Fruit fly (Drosophila melanogaster): Measurements from ENCODE around the gene CG15506.

CG15506 gene

DNA sequence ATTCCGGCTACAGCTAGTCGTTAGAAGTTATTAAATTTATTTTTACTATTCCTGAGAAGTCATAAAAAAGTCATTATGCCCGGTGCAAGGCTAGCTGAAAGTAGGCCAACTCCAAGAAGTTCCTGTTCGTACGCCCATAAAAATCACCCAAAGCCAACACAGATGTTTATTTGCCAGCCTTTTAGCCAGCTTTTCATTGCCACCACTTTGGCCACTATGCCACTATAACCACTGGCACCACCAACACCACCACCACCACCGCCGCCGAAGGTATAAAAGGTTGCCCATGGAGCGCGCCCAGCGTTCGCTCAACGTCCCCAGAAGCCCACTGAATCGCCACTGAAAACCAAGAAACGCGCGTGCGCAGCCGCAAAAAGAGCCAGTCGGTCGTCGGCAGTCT is at the start of gene CG15506:
CG15506 (plus strand) TSS at position 301 of the 400 bp plus-strand sequence.
- TF ChIP-seq noc (tag; optimal IDR thresholded peaks at IDR 0.05): no peak

DNA sequence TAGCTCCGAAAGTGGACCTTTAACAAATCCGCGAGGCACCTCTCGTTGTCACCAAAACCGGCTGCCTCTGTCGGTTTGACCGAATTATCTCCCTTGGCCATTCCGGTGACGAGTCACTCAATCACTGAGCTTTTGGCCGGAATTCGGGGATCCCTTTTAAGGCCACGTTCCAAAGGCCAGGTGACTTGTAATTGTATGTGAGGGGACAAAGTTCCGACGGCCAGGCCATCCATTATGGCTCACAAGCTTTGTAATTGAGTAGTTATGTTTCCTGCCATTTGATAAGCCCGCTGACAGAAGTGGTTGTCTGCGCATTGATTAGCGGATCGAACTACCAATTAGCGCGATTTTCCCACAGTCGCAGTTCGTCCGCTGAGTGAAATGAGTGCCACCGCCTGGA is 49.7 kb upstream of the CG15506 start, which contains the start of the genes ppk20 and ppk30:
ppk20 (minus strand) TSS at position 101 of the 400 bp plus-strand sequence.
ppk30 (plus strand) TSS at position 373 of the 400 bp plus-strand sequence.
- no peak for TF ChIP-seq noc (tag; optimal IDR thresholded peaks at IDR 0.05)

DNA sequence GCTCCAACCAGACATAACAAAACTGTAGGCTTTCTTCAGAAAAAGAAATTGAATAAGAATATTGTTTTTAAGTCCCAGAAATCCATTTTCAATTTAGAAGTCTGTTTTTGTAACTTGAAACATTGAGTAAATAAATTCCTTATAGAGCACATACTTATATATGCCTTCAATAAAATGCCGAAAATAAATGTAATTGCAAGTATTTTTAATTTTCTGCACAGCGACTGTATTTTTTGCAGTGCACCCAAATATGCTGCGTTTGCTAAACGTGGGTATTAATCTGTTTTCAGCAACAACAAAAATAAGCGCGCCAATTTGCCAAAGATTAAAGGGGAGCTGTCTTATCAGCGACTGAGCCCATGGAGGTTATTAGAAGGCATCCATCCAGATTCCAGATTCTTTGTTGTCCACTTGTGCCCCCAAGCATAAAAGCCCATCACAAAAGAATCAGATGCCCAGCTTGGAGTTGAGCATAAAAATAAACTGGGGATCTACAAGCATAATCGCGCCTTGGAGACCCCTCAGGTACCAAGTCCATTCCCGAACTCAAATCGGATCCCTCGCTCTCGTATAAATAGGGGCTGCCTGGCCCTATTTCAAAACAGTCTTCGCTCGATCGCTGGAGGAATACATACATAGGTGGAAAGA is 47.3 kb upstream of the CG15506 start, which contains the start of gene Obp99a:
Obp99a (plus strand) TSS at position 598 of the 648 bp plus-strand sequence.
- peak; percentile 26 for TF ChIP-seq noc (tag; optimal IDR thresholded peaks at IDR 0.05)

DNA sequence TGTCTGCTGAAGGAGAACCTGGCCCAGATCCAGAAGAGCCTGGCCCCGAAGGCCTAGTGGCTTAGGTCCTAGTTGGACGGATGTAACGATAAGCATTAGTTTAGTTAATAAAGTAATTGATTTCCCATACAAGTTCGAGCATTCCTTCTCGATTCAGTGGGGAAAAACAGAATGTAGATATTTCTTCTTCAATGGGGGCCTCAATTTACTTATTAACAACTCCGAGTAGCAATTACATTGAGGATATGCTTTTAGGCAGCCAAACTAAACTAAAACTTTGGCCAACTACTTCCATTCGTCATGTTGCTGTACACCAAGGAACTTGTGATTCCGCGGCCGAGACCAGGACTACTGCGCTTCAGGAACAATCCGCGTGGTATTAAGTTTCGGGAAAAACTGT is 46.3 kb upstream of the CG15506 start, which contains the start of gene ppk19:
ppk19 (plus strand) TSS at position 301 of the 400 bp plus-strand sequence.
- no peak for TF ChIP-seq noc (tag; optimal IDR thresholded peaks at IDR 0.05)

DNA sequence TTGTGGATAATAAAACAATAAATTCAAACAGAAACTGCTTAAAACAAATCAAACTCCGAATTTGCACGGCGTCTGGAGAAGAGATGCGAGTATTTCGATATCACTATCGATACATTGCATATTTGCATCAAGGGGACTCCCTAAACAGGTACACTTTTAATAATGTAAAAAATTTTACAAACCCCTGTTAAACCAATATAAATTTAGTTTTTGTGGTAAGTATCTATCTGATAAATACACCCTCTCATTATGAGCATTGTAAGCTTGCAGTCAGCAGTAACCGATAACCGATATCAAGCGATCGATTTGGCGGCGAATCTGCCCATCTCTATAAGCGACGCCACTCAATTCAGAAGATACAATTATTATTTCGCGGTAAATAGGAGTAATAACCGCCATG is 43.1 kb upstream of the CG15506 start, which contains the start of the genes Bub3 and Cap-D2:
Bub3 (minus strand) TSS at position 89 of the 400 bp plus-strand sequence.
Cap-D2 (plus strand) TSS at position 319 of the 400 bp plus-strand sequence.
- TF ChIP-seq noc (tag; optimal IDR thresholded peaks at IDR 0.05): peak; percentile 10

DNA sequence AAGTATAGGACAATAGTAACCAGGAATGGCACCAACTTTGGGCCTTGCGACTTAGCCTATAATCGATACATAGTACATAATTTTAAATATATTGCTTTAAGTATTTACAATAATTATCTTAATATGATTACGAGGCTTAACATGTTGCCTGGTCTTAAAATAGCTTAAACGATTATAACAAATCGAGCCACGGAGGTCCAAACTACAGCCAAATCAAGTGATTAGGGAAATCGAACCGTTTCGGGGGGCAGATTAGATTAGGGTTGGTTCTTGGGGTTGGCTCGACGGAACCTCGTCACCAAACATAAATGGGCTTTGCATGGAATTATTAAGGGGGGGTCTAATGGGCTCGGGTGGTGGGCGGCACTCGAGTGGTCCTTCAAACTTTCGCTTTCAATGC is 37.2 kb upstream of the CG15506 start:
- no peak for TF ChIP-seq noc (tag; optimal IDR thresholded peaks at IDR 0.05)

DNA sequence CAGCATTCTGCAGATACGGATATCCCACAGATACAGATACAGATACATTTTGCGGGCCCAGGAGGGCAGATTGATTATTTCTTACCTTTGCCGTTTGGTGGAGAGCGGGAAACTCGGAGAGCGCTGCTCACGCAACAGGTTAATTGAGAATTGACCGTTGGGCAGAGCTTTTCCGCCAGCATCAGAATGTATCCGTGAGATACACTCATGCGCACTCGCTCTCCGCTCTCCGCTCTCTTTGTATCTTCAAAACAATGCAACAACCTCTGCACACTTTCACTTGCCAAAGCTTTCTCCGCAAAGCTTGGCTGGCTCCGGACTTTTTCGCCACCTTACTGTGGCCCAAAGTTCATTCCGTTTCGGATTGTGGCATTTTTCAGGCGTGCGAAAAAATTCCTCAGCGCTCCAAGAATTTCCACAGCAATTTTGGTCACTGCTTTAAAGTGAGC is 36.3 kb upstream of the CG15506 start, which contains the start of the genes CG7582 and Gycalpha99B:
CG7582 (minus strand) TSS at position 127 of the 449 bp plus-strand sequence.
Gycalpha99B (plus strand) TSS at position 352 of the 449 bp plus-strand sequence.
- TF ChIP-seq noc (tag; optimal IDR thresholded peaks at IDR 0.05): no peak

DNA sequence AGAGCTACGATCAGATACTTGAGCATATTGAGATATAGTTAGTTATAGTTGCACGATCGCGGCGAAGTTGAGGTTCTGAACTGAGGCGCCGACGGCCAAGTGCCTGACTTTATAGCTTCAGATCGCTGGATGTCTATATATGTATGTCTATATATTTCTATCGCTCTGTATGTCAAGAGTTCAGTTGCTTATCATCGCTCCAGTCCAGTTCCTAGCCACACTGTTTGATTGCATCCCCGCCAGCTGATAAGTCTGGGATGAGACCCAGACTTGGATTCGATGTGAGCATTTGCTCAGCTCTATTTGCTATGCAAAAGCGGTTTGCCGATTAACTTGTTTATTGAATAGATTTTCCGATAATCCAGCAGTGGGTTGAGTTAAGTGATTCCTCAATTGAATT is 31.8 kb upstream of the CG15506 start:
- no peak for TF ChIP-seq noc (tag; optimal IDR thresholded peaks at IDR 0.05)

DNA sequence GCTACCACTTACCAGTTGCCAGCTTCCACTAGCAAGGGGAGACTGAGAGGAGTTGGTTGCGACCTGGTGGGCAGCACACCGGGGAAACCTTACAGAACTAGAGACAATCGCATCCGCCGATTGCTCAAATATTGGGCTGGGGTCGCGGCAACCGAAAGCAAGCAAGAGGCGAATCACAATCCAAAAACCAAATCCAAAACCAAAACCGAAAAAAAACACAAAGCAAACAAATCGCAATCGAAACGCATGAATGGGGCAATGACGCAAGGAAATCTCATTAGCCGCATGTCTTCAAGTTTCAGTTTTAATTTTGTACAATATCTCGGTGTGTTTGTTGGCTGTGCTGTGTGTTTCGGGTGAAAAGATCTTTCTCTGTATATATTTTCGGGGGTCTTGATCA is 29.3 kb upstream of the CG15506 start, which contains the start of gene Obp99c:
Obp99c (minus strand) TSS at position 101 of the 400 bp plus-strand sequence.
- TF ChIP-seq noc (tag; optimal IDR thresholded peaks at IDR 0.05): no peak

DNA sequence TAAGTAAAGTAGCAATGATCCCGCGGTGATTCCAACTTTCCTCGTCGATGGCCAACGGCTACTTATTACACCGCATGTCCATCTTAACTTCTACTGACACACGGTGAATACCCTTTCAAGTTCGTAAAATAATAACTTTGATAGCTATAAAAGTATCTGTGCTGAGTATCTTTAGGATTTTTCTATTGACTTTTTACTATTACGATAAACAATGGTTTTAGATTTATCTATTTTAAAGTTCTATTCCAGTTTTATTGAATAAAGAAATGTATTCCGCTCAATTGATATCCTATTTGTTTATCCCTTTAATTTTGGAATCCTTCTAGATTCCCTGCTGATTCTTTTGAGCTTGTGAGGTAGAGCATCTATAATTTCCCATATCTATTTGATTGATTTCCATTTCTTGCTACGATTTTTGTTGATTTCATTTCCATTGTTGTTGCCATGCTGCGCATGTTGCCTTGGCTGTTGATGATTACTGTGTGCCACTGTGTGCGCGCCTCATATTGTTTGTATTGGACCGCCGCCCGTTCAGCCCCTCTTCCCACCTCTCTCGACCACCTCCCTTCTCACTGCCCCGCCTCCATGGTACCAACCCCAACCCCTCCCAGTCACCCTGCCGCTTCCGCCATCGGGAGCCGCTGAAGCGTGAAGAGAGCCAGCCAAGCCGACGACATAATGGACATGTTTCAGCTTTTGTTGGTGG is 28.5 kb upstream of the CG15506 start:
- TF ChIP-seq noc (tag; optimal IDR thresholded peaks at IDR 0.05): no peak

DNA sequence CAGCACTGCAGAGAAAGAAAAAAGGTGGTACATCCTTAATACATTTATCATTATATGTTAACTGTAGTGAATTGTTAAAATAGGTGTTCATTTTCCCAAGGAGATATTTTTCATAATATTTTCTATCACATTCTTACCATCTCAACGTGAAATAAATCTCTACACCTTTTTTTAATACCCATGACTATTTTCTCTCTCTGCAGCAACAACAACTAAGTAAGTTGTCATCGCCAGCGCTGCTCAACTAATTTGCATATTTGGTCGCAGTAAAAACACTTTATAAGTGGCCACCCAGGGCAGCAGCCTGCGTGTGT is 28.0 kb upstream of the CG15506 start:
- no peak for TF ChIP-seq noc (tag; optimal IDR thresholded peaks at IDR 0.05)

DNA sequence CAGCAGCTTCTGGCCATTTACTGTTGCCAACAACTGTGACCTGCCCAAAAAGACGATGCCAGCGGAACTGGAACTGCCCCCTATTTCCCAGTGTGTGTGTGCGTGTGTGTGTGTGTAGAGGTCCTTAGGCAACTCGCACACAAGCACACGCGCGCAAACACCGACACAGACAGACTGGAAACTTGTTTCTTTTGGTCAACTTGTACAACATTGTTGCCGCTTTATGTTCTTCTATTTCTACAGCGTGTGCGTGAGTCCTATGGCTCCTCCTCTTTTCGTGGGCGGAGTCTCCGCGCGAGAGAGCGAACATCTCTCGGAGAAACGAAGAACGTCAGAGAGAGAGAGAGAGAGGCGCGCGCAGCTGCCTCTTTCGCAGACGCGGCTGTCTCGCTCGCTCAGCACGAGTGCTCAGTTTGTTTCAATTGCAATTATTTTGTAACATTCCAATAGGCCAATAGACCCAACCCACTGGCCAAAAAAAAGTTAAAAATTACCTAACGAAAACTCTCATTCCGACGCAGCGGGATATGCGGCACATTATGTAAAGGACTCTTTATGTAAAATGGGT is 27.4 kb upstream of the CG15506 start:
- no peak for TF ChIP-seq noc (tag; optimal IDR thresholded peaks at IDR 0.05)

DNA sequence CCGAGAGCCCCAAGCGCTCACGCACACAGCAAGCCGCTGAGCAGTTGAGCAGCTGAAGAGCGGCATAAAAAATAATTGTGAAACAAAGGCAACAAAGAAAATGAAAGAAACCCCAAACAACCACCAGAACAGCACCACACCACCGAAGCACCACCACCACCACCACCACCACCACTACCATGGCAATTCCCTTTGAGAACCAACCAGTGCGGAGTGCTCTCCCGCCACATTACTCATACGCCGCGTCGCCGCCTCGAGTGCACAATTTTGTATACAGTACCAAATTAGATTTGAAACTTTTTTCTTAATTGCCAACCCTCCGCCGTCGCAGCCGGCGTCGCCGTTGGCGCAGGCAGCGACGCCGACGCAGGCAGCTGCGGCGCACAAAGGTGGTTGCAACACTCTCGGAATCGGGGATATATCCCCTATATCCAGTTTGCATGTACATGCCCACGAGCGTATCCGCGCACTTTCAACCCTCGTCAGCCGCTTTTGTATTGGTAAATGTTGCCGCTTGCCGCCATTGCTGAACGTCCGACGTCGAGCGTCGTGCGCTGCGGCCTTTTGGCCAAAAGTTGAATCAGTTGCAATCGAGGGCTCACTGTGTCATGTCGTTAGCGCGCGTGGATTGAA is 26.3 kb upstream of the CG15506 start, which contains the start of gene dmrt99B:
dmrt99B (plus strand) TSS at position 583 of the 633 bp plus-strand sequence.
- no peak for TF ChIP-seq noc (tag; optimal IDR thresholded peaks at IDR 0.05)

DNA sequence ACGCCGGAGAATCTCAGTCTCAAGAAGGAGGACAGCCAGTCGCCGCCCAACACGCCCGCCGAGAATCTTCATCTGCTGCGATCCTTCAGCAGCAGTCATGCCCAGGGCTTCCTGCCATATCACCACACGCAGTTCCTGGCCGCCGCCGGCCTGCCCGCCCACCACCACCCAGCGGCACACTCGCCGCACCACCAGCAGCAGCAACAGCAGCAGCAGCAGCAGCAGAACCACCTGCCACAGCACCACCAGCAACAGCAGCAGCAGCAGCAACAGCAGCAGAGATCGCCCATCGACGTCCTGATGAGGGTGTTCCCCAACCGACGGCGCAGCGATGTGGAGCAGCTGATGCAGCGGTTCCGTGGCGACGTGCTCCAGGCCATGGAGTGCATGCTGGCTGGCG is 22.7 kb upstream of the CG15506 start:
- no peak for TF ChIP-seq noc (tag; optimal IDR thresholded peaks at IDR 0.05)

DNA sequence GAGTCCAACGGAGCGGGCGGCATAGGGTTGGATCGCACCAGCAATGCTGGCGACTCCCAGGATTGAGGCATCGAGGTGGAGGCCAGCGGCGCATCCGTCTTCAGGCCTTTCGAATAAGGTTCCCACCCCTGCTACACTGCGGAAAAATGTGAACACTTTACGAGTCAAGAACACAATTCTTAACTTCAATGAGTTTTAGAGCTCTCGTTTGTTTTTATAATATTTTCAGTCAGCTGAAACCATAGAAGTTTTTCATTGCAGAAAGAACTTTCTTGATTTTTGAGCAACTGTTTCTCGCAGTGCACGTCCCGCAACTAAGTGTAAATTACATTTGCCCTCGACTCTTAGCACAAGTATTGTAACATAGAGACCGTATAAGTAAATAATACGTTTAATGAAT is 22.1 kb upstream of the CG15506 start:
- TF ChIP-seq noc (tag; optimal IDR thresholded peaks at IDR 0.05): no peak

DNA sequence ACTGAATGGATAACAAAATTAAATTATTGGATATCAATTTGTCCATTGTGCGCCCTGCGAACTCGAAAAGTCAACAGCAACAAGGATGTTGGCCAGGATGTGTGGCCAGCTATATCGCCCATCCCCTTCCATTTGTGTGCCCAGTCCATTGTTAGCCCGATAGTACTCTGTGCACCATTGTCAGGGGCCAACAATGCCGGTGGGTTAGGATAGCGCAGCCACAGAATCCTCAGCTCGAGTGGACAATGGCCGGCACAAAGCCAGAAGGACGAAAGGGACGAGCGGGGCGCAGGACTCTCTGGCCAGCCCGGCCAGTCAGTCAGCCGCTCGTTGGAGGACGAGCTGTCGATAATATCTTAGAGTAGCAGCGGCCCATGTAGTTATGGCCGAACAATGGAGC is 20.6 kb upstream of the CG15506 start:
- TF ChIP-seq noc (tag; optimal IDR thresholded peaks at IDR 0.05): no peak

Measured in whole organism, larva.